Fruit fly (Drosophila melanogaster) Kc167 (cell line): ENCODE results near the gene Acph-1.

ENCODE experiments used
- h ChIP-seq: fragments of >200 bp; optimal IDR thresholded peaks from 3 replicates; lab custom pipeline; 2018; ENCODE audit warnings: missing external identifiers
- psq ChIP-seq: fragments of >200 bp; optimal IDR thresholded peaks from 2 replicates; lab custom pipeline; 2017; ENCODE audit warnings: missing external identifiers

- TF ChIP-seq h (lab: Kevin White, UChicago) (no peak), psq (no peak)
These were observed 4.5 kb upstream of the Acph-1 start, which contains the start of the genes CG15525 and CG11504 for dm6 chr3R:29997607-29998236.
